Fruit fly (Drosophila melanogaster): ENCODE results near the gene ppk26.
"Not testable (repeated sequence)": the region's sequence is repeated elsewhere in the genome, so short reads cannot be mapped to it uniquely, and the experiment has no call there.

Gene ppk26

DNA sequence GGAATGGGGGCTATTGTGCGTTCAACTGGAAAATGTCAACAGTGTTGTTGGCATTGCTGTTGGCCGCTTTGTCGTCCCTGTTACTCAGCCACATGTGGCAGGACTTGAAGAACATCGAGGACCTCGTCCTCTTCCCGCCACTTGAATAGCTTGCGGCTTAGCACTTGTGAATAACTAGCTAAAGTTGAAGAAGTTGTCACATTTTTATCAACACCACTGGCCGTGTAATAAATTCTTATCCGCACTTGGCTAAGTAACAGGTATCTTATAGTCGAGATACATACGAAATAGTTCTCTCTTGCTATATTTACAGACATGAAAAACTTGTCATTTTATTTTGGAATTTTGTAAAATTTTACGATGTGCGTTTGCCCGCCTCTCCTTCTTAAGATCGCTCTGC is 19.3 kb downstream of the ppk26 start, which contains the start of gene CG43292:
Gene CG43292 (plus strand): TSS at position 301 of the 400 bp plus-strand sequence.
- TF ChIP-seq CG7045 (GFP tag; optimal IDR thresholded peaks at IDR 0.05) (no peak), cnc (optimal IDR thresholded peaks at IDR 0.05) (no peak), Mnt (GFP tag; optimal IDR thresholded peaks at IDR 0.05) (no peak), CG33017 (tag; optimal IDR thresholded peaks at IDR 0.05) (no peak), kay (GFP tag; ENCODE audit: borderline replicate concordance) (no peak), CG5204 (GFP tag; optimal IDR thresholded peaks at IDR 0.05) (no peak), Clk (GFP tag; optimal IDR thresholded peaks at IDR 0.05) (no peak), tj (GFP tag; optimal IDR thresholded peaks at IDR 0.05) (no peak), toe (GFP tag; optimal IDR thresholded peaks at IDR 0.05) (no peak), cic (GFP tag; optimal IDR thresholded peaks at IDR 0.05) (no peak), CG7101 (tag; optimal IDR thresholded peaks at IDR 0.05) (no peak), Hr96 (GFP tag; optimal IDR thresholded peaks at IDR 0.05) (no peak)

dm6 chr3L:7485667-7486066 is 29.7 kb downstream of the ppk26 start, which contains the start of gene mthl6:
Gene mthl6 (plus strand): TSS chr3L:7485967.
- no peak for TF ChIP-seq CG7045 (GFP tag; optimal IDR thresholded peaks at IDR 0.05)
- TF ChIP-seq kay (GFP tag; ENCODE audit: borderline replicate concordance), result peak; percentile 22

- TF ChIP-seq CG12768 (GFP tag; optimal IDR thresholded peaks at IDR 0.05) (no peak), CG33017 (tag; optimal IDR thresholded peaks at IDR 0.05) (no peak), tj (GFP tag; optimal IDR thresholded peaks at IDR 0.05) (no peak), cnc (optimal IDR thresholded peaks at IDR 0.05) (no peak)
Observed at dm6 chr3L:7491564-7491963, 35.6 kb downstream of the ppk26 start, which contains the start of gene Cyp316a1. Gene Cyp316a1 (plus strand): TSS chr3L:7491864.

DNA sequence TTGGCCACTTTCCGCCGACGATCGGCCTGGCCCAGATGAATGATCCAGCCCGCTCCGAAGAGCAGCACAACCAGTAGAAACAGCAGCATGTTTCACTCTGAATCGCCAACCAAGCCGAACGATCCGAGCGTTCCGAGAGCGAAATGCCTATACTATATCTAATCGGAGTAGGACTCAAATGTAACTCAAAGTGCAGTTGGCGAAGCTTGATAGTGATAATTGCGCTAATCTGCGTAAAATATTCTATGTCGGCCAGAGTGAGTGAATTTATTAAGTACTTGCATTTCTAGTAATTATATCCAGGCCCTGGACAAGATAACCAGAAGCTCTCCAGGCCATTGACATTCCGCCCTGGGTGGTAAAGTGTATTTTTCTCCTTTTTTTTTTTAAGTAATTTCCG is 40.1 kb downstream of the ppk26 start, which contains the start of gene Cyp4d8:
Gene Cyp4d8 (minus strand): TSS at position 101 of the 400 bp plus-strand sequence.
- TF ChIP-seq cnc (optimal IDR thresholded peaks at IDR 0.05) (no peak), cic (GFP tag; optimal IDR thresholded peaks at IDR 0.05) (peak; percentile 23)

dm6 chr3L:7498731-7499130 is 42.8 kb downstream of the ppk26 start, which contains the start of gene CG8539:
Gene CG8539 (minus strand): TSS chr3L:7498831.
- not testable (repeated sequence) for TF ChIP-seq CG1620, cic, Crg-1 (GFP tag; optimal IDR thresholded peaks at IDR 0.05)

- no peak for TF ChIP-seq CG5204 (GFP tag; optimal IDR thresholded peaks at IDR 0.05)
- TF ChIP-seq cic (GFP tag; optimal IDR thresholded peaks at IDR 0.05), result no peak
- no peak for TF ChIP-seq Mnt (GFP tag; optimal IDR thresholded peaks at IDR 0.05)
- TF ChIP-seq CG33017 (tag; optimal IDR thresholded peaks at IDR 0.05), result no peak
Observed at dm6 chr3L:7506117-7506516, 50.2 kb downstream of the ppk26 start, which contains the start of gene CG7548. Gene CG7548 (minus strand): TSS chr3L:7506217.
